Worm (Caenorhabditis elegans): ENCODE data around the gene F14F7.7.

F14F7.7 gene

DNA sequence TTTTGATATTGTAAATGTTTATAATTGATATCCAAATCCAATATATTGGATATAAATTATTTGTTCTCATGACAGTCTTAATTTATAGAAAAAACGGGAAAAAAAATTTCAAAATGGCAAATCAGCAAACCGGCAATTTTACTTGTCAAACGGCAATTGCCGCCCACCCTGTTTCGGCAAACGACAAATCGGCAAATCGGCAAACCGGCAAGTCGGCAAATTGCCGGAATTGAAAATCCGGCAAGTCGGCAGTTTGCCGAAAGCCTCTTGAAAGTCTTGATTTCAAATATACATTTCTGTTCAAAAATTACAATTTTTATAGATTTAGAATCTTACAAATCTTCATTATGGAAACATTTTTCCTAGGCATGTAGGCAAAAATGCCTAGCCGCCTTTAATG, 2.8 kb upstream of the F14F7.7 start:
- TF ChIP-seq lin-39 (tag; optimal IDR thresholded peaks at IDR 0.05) (no peak), lin-15B (tag; optimal IDR thresholded peaks at IDR 0.05) (no peak), pqm-1 (tag; optimal IDR thresholded peaks at IDR 0.05) (no peak), ceh-28 (tag; optimal IDR thresholded peaks at IDR 0.05) (no peak), nhr-28 (tag; optimal IDR thresholded peaks at IDR 0.05) (no peak), ZK546.5 (tag; optimal IDR thresholded peaks at IDR 0.05) (no peak), ama-1 (optimal IDR thresholded peaks at IDR 0.05) (no peak), mdl-1 (tag; optimal IDR thresholded peaks at IDR 0.05) (no peak), fkh-2 (tag; optimal IDR thresholded peaks at IDR 0.05) (no peak), nhr-12 (tag; optimal IDR thresholded peaks at IDR 0.05) (no peak), zag-1 (tag; optimal IDR thresholded peaks at IDR 0.05) (no peak), nhr-25 (tag; optimal IDR thresholded peaks at IDR 0.05) (no peak), snpc-4 (tag; optimal IDR thresholded peaks at IDR 0.05) (no peak), jun-1 (tag; optimal IDR thresholded peaks at IDR 0.05) (no peak), nfya-1 (tag; optimal IDR thresholded peaks at IDR 0.05; ENCODE audit: insufficient read depth) (no peak), tbx-2 (tag; optimal IDR thresholded peaks at IDR 0.05) (no peak)

ce11 chrIII:13029608-13030007, 1.1 kb upstream of the F14F7.7 start, which contains the start of gene F14F7.4:
Gene F14F7.4, minus strand, starts transcription at chrIII:13029708.
- TF ChIP-seq ama-1 (optimal IDR thresholded peaks at IDR 0.05) (no peak), R02D3.7 (tag; optimal IDR thresholded peaks at IDR 0.05) (no peak), jun-1 (tag; optimal IDR thresholded peaks at IDR 0.05) (no peak), eor-1 (tag; optimal IDR thresholded peaks at IDR 0.05) (no peak), fkh-2 (tag; optimal IDR thresholded peaks at IDR 0.05) (no peak), unc-39 (tag; optimal IDR thresholded peaks at IDR 0.05) (no peak), nhr-237 (tag; optimal IDR thresholded peaks at IDR 0.05) (no peak), elt-2 (tag; optimal IDR thresholded peaks at IDR 0.05) (no peak), mdl-1 (tag; optimal IDR thresholded peaks at IDR 0.05) (no peak), egl-27 (tag; optimal IDR thresholded peaks at IDR 0.05) (no peak), ztf-4 (tag; optimal IDR thresholded peaks at IDR 0.05) (no peak), mml-1 (tag; optimal IDR thresholded peaks at IDR 0.05) (no peak), ztf-11 (tag; optimal IDR thresholded peaks at IDR 0.05) (no peak), pha-4 (tag; optimal IDR thresholded peaks at IDR 0.05) (no peak), elt-3 (tag; optimal IDR thresholded peaks at IDR 0.05) (no peak), lsy-12 (tag; optimal IDR thresholded peaks at IDR 0.05) (no peak), nhr-28 (tag; optimal IDR thresholded peaks at IDR 0.05) (no peak), fkh-10 (GFP tag; optimal IDR thresholded peaks at IDR 0.05) (no peak)

ce11 chrIII:13031701-13032100, 997 bp downstream of the F14F7.7 start, which contains the start of gene F14F7.5:
Gene F14F7.5, plus strand, starts transcription at chrIII:13032001.
- TF ChIP-seq tbx-2 (tag; optimal IDR thresholded peaks at IDR 0.05), result no peak
- no peak for TF ChIP-seq nhr-43 (tag; optimal IDR thresholded peaks at IDR 0.05; ENCODE audit: poor library complexity, severe bottlenecking)
- TF ChIP-seq mml-1 (tag; optimal IDR thresholded peaks at IDR 0.05), result no peak
- no peak for TF ChIP-seq fos-1 (tag; optimal IDR thresholded peaks at IDR 0.05)
- TF ChIP-seq daf-12 (tag; optimal IDR thresholded peaks at IDR 0.05), result no peak
- TF ChIP-seq nhr-12 (tag; optimal IDR thresholded peaks at IDR 0.05), result no peak
- no peak for TF ChIP-seq snpc-4 (tag; optimal IDR thresholded peaks at IDR 0.05)
- no peak for TF ChIP-seq aly-2 (tag; optimal IDR thresholded peaks at IDR 0.05)
- TF ChIP-seq sea-2 (GFP tag; optimal IDR thresholded peaks at IDR 0.05), result no peak
- TF ChIP-seq skn-1 (tag; optimal IDR thresholded peaks at IDR 0.05), result no peak
- no peak for TF ChIP-seq nhr-23 (tag; optimal IDR thresholded peaks at IDR 0.05)
- no peak for TF ChIP-seq mdl-1 (tag; optimal IDR thresholded peaks at IDR 0.05)
- TF ChIP-seq elt-2 (tag; optimal IDR thresholded peaks at IDR 0.05), result no peak
- TF ChIP-seq nhr-76 (tag; optimal IDR thresholded peaks at IDR 0.05), result no peak

DNA sequence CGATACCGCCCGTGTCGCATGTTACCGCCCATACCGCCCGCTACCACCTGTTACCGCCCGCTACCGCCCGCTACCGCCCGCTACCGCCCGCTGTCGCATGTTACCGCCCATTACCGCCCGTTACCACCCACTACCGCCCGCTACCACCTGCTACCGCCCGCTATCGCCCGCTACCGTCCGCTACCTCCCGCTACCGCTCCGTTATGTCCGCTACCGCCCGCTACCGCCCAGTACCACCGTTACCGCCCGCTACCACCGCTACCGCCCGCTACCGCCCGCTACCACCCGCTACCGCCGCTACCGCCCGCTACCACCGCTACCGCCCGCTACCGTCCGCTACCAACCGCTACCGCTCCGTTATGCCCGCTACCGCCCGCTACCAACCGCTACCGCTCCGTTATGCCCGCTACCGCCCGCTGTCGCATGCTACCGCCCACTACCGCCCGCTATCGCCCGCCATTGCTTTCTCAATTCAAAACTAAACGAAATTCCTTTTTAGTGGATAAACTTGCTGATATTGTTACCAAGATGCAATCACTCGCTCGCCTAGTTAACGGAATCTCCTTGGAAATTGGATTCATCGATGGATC, 1.8 kb downstream of the F14F7.7 start:
- no peak for TF ChIP-seq nhr-28 (tag; optimal IDR thresholded peaks at IDR 0.05)
- no peak for TF ChIP-seq nhr-23 (tag; optimal IDR thresholded peaks at IDR 0.05)
- no peak for TF ChIP-seq daf-12 (tag; optimal IDR thresholded peaks at IDR 0.05)
- TF ChIP-seq egl-5 (tag; optimal IDR thresholded peaks at IDR 0.05), result no peak
- TF ChIP-seq unc-39 (tag; optimal IDR thresholded peaks at IDR 0.05), result no peak
- no peak for TF ChIP-seq nhr-43 (tag; optimal IDR thresholded peaks at IDR 0.05; ENCODE audit: poor library complexity, severe bottlenecking)
- TF ChIP-seq egl-27 (tag; optimal IDR thresholded peaks at IDR 0.05), result no peak
- TF ChIP-seq fkh-10 (GFP tag; optimal IDR thresholded peaks at IDR 0.05), result no peak
- TF ChIP-seq elt-2 (tag; optimal IDR thresholded peaks at IDR 0.05), result no peak
- no peak for TF ChIP-seq unc-62 (GFP tag; optimal IDR thresholded peaks at IDR 0.05)
- TF ChIP-seq nhr-12 (tag; optimal IDR thresholded peaks at IDR 0.05), result no peak
- no peak for TF ChIP-seq nhr-25 (tag; optimal IDR thresholded peaks at IDR 0.05)
- no peak for TF ChIP-seq fos-1 (tag; optimal IDR thresholded peaks at IDR 0.05)
- TF ChIP-seq zag-1 (tag; optimal IDR thresholded peaks at IDR 0.05), result no peak
- no peak for TF ChIP-seq ceh-9 (tag; optimal IDR thresholded peaks at IDR 0.05)
- TF ChIP-seq ceh-82 (tag; optimal IDR thresholded peaks at IDR 0.05), result no peak
- no peak for TF ChIP-seq ceh-28 (tag; optimal IDR thresholded peaks at IDR 0.05)

Data from whole organism, L3 larva.